Fruit fly (Drosophila melanogaster) whole organism, adult: ENCODE data around the gene CG31157.

Experiments
- CG7045 ChIP-seq: fragments of 200-800 bp; sonication (Bioruptor generic); optimal IDR thresholded peaks from 2 replicates; lab custom pipeline; 2017; ENCODE audit warnings: missing biosample characterization, mild to moderate bottlenecking, missing genetic modification characterization
- toe ChIP-seq: fragments of 200-800 bp; sonication (Bioruptor generic); optimal IDR thresholded peaks from 2 replicates; lab custom pipeline; 2016; ENCODE audit warnings: missing biosample characterization, missing genetic modification characterization

- TF ChIP-seq toe (GFP tag; lab: Kevin White, UChicago), result peak; percentile 68
- peak; percentile 85 for TF ChIP-seq CG7045
Observed at dm6 chr3R:13032975-13033445, 14.5 kb upstream of the CG31157 start.
